Fruit fly (Drosophila melanogaster): ENCODE results near the gene ash2.

- TF ChIP-seq h (optimal IDR thresholded peaks at IDR 0.05) = no peak
- TF ChIP-seq psq (optimal IDR thresholded peaks at IDR 0.05) = no peak
- no peak for TF ChIP-seq insv (optimal IDR thresholded peaks at IDR 0.05)
- TF ChIP-seq Sin3A (optimal IDR thresholded peaks at IDR 0.05) = no peak
- TF ChIP-seq ttk (optimal IDR thresholded peaks at IDR 0.05) = no peak
Measured at dm6 chr3R:24626003-24626486, 23.9 kb upstream of the ash2 start.

Measured in Kc167 (cell line).